Fruit fly (Drosophila melanogaster): Measurements from ENCODE around the gene CG10654.

Gene CG10654

DNA sequence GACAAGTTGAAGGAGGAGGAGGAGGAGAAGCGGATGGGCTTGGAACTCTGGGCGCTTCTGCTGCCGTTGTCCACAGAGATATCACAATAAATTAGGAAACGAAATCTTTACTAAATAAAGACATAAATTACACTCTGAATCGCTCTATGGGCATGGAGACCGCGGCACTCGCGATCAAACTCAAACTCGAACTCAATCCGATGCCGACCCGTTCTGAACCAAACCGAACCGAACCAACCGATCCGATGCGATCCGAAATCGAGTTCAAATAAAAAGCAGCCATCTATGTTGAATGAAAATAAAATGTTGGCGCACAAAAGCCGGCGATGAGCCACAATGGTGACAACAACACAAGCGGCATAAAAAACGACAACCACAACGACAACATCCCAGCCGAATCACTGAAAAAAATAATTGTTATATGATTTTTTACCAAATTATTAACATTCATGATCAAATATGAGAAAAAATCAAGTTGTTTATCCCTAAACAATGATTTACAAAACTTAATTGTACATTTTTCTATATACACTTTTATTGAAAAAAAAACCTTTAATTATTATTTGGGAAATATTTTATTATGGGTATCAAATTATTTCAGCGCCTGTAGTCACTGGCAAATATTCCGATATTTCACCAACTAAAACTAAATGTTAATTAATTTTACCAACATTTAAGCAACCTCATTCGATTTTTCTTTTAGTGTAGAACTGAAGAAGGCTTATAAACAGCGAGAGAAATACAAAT is 50.6 kb downstream of the CG10654 start (continued):
- TF ChIP-seq CG7839 (tag; optimal IDR thresholded peaks at IDR 0.05) (peak; percentile 88), az2 (GFP tag; optimal IDR thresholded peaks at IDR 0.05) (peak; percentile 81), dmrt11E (tag; optimal IDR thresholded peaks at IDR 0.05) (peak; percentile 97), mam (GFP tag; optimal IDR thresholded peaks at IDR 0.05) (peak; percentile 16), CG5180 (GFP tag; optimal IDR thresholded peaks at IDR 0.05) (peak; percentile 93), Hr3 (GFP tag; optimal IDR thresholded peaks at IDR 0.05) (peak; percentile 78), CG2129 (GFP tag; IDR thresholded peaks at IDR 0.05; ENCODE audit: partially characterized antibody) (no peak), h (optimal IDR thresholded peaks at IDR 0.05) (no peak), CG15269 (tag; optimal IDR thresholded peaks at IDR 0.05) (peak; percentile 76), CG4820 (GFP tag; optimal IDR thresholded peaks at IDR 0.05) (peak; percentile 86), CG10462 (GFP tag; optimal IDR thresholded peaks at IDR 0.05) (peak; percentile 70), pum (GFP tag; optimal IDR thresholded peaks at IDR 0.05) (peak; percentile 49), CG12942 (GFP tag; optimal IDR thresholded peaks at IDR 0.05) (peak; percentile 58), MESR4 (GFP tag; optimal IDR thresholded peaks at IDR 0.05) (no peak), CG42726 (GFP tag; IDR thresholded peaks at IDR 0.05; ENCODE audit: partially characterized antibody) (no peak), Sry-β (GFP tag; optimal IDR thresholded peaks at IDR 0.05) (peak; percentile 49), hkb (optimal IDR thresholded peaks at IDR 0.05) (no peak), hkb (GFP tag; IDR thresholded peaks at IDR 0.05) (peak; percentile 64), Sry-δ (GFP tag; optimal IDR thresholded peaks at IDR 0.05) (no peak), CG4424 (GFP tag; optimal IDR thresholded peaks at IDR 0.05) (peak; percentile 88), run (tag; optimal IDR thresholded peaks at IDR 0.05) (peak; percentile 64), CG10654 (GFP tag; optimal IDR thresholded peaks at IDR 0.05) (peak; percentile 39), CG14441 (GFP tag; IDR thresholded peaks at IDR 0.05) (peak; percentile 40; the same call in 1 of the 2 replicates), bab2 (GFP tag; optimal IDR thresholded peaks at IDR 0.05) (peak; percentile 33), CG11093 (GFP tag; IDR thresholded peaks at IDR 0.05) (peak; percentile 48; the same call in 1 of the 3 replicates), CG15601 (tag; optimal IDR thresholded peaks at IDR 0.05) (peak; percentile 89), CG31441 (GFP tag; IDR thresholded peaks at IDR 0.05) (peak; percentile 98), zen (tag; optimal IDR thresholded peaks at IDR 0.05) (peak; percentile 79), Dll (GFP tag; IDR thresholded peaks at IDR 0.05; ENCODE audit: partially characterized antibody) (no peak), prd (optimal IDR thresholded peaks at IDR 0.05) (no peak), prd (GFP tag; IDR thresholded peaks at IDR 0.05) (peak; percentile 67; the same call in 2 of the 3 replicates), Oli (tag; optimal IDR thresholded peaks at IDR 0.05) (peak; percentile 87), sim (GFP tag; IDR thresholded peaks at IDR 0.05) (peak; percentile 47; the same call in 1 of the 2 replicates), Camta (GFP tag; optimal IDR thresholded peaks at IDR 0.05) (peak; percentile 69), CG6791 (GFP tag; IDR thresholded peaks at IDR 0.05; ENCODE audit: partially characterized antibody) (no peak), trem (tag; optimal IDR thresholded peaks at IDR 0.05) (peak; percentile 85), NC2β (GFP tag; optimal IDR thresholded peaks at IDR 0.05) (peak; percentile 48), gem (tag; optimal IDR thresholded peaks at IDR 0.05) (peak; percentile 94), CG10366 (GFP tag; IDR thresholded peaks at IDR 0.05) (no peak), CG18011 (GFP tag; optimal IDR thresholded peaks at IDR 0.05) (no peak), CG15073 (GFP tag; optimal IDR thresholded peaks at IDR 0.05) (no peak), CG18599 (GFP tag; optimal IDR thresholded peaks at IDR 0.05) (peak; percentile 46), insv (GFP tag; optimal IDR thresholded peaks at IDR 0.05) (no peak), nom (GFP tag; optimal IDR thresholded peaks at IDR 0.05) (no peak), Gsc (GFP tag; IDR thresholded peaks at IDR 0.05) (no peak), nerfin-1 (tag; optimal IDR thresholded peaks at IDR 0.05) (peak; percentile 88), phol (tag; optimal IDR thresholded peaks at IDR 0.05) (peak; percentile 94), Mrtf (GFP tag; IDR thresholded peaks at IDR 0.05) (no peak; the same call in 2 of the 3 replicates), tap (tag; optimal IDR thresholded peaks at IDR 0.05) (peak; percentile 71)
